Worm (Caenorhabditis elegans): ENCODE measurements around the gene tbp-1.

Gene tbp-1

ce11 chrIII:7373802-7374435 is 9.9 kb upstream of the tbp-1 start:
- TF ChIP-seq nhr-23 (tag; optimal IDR thresholded peaks at IDR 0.05), result no peak
- peak; percentile 32 for TF ChIP-seq ama-1 (optimal IDR thresholded peaks at IDR 0.05)
- no peak for TF ChIP-seq Y55F3AM.14 (GFP tag; optimal IDR thresholded peaks at IDR 0.05)
- TF ChIP-seq mab-5 (tag; optimal IDR thresholded peaks at IDR 0.05), result no peak

- peak; percentile 2 for TF ChIP-seq lin-13 (GFP tag; optimal IDR thresholded peaks at IDR 0.05)
- no peak for TF ChIP-seq nhr-237 (tag; optimal IDR thresholded peaks at IDR 0.05)
- TF ChIP-seq ama-1 (optimal IDR thresholded peaks at IDR 0.05), result peak; percentile 85
- TF ChIP-seq nhr-129 (tag; optimal IDR thresholded peaks at IDR 0.05), result peak; percentile 51
- TF ChIP-seq crh-2 (tag; optimal IDR thresholded peaks at IDR 0.05), result peak; percentile 23
- TF ChIP-seq lin-39 (tag; optimal IDR thresholded peaks at IDR 0.05), result no peak
- no peak for TF ChIP-seq sma-3 (GFP tag; optimal IDR thresholded peaks at IDR 0.05)
- no peak for TF ChIP-seq snpc-4 (tag; optimal IDR thresholded peaks at IDR 0.05)
- TF ChIP-seq mbf-1 (tag; optimal IDR thresholded peaks at IDR 0.05), result no peak
- no peak for TF ChIP-seq mab-5 (tag; optimal IDR thresholded peaks at IDR 0.05)
- TF ChIP-seq elt-1 (tag; optimal IDR thresholded peaks at IDR 0.05), result no peak
- no peak for TF ChIP-seq fos-1 (tag; optimal IDR thresholded peaks at IDR 0.05)
- peak in 1 of 2 experiments; percentile 31 for TF ChIP-seq lsy-2 (tag; optimal IDR thresholded peaks at IDR 0.05)
- no peak for TF ChIP-seq dmd-4 (tag; optimal IDR thresholded peaks at IDR 0.05)
- TF ChIP-seq C34F6.9 (tag; optimal IDR thresholded peaks at IDR 0.05), result peak; percentile 57
- TF ChIP-seq nhr-12 (tag; optimal IDR thresholded peaks at IDR 0.05), result no peak
- TF ChIP-seq elt-3 (tag; optimal IDR thresholded peaks at IDR 0.05), result no peak
- no peak for TF ChIP-seq nhr-6 (tag; optimal IDR thresholded peaks at IDR 0.05)
- TF ChIP-seq ceh-82 (tag; optimal IDR thresholded peaks at IDR 0.05), result no peak
- no peak for TF ChIP-seq nhr-10 (tag; optimal IDR thresholded peaks at IDR 0.05)
Observed at ce11 chrIII:7374681-7375271, 9.1 kb upstream of the tbp-1 start, which contains the start of gene mml-1. TSS of gene mml-1 (minus strand) at chrIII:7374731.

- no peak for TF ChIP-seq lin-13 (GFP tag; optimal IDR thresholded peaks at IDR 0.05)
- TF ChIP-seq elt-1 (tag; optimal IDR thresholded peaks at IDR 0.05), result no peak
- no peak for TF ChIP-seq blmp-1 (tag; optimal IDR thresholded peaks at IDR 0.05; ENCODE audit: insufficient read depth)
- no peak for TF ChIP-seq unc-39 (tag; optimal IDR thresholded peaks at IDR 0.05)
- TF ChIP-seq lin-39 (tag; optimal IDR thresholded peaks at IDR 0.05), result no peak
- TF ChIP-seq gmeb-1 (tag; optimal IDR thresholded peaks at IDR 0.05), result no peak
- peak; percentile 30 for TF ChIP-seq nhr-21 (tag; optimal IDR thresholded peaks at IDR 0.05)
- no peak for TF ChIP-seq F13H6.1 (tag; optimal IDR thresholded peaks at IDR 0.05)
- no peak for TF ChIP-seq nhr-6 (tag; optimal IDR thresholded peaks at IDR 0.05)
- TF ChIP-seq dmd-4 (tag; optimal IDR thresholded peaks at IDR 0.05), result no peak
- TF ChIP-seq nhr-129 (tag; optimal IDR thresholded peaks at IDR 0.05), result peak; percentile 39
- no peak for TF ChIP-seq peb-1 (tag; optimal IDR thresholded peaks at IDR 0.05)
- TF ChIP-seq crh-2 (tag; optimal IDR thresholded peaks at IDR 0.05), result peak; percentile 24
- no peak for TF ChIP-seq alr-1 (tag; optimal IDR thresholded peaks at IDR 0.05)
- TF ChIP-seq ztf-1 (GFP tag; conservative IDR thresholded peaks at IDR 0.05), result no peak
- no peak for TF ChIP-seq nhr-10 (tag; optimal IDR thresholded peaks at IDR 0.05)
- TF ChIP-seq lsy-2 (tag; optimal IDR thresholded peaks at IDR 0.05), result no peak
- no peak for TF ChIP-seq nhr-12 (tag; optimal IDR thresholded peaks at IDR 0.05)
- TF ChIP-seq ama-1 (optimal IDR thresholded peaks at IDR 0.05), result peak; percentile 7
- TF ChIP-seq zag-1 (tag; optimal IDR thresholded peaks at IDR 0.05), result no peak
- no peak for TF ChIP-seq mdl-1 (tag; optimal IDR thresholded peaks at IDR 0.05)
- TF ChIP-seq nhr-11 (tag; optimal IDR thresholded peaks at IDR 0.05), result no peak
- no peak for TF ChIP-seq ceh-82 (tag; optimal IDR thresholded peaks at IDR 0.05)
- TF ChIP-seq skn-1 (tag; optimal IDR thresholded peaks at IDR 0.05), result no peak
- TF ChIP-seq sma-3 (GFP tag; optimal IDR thresholded peaks at IDR 0.05), result peak; percentile 52
- TF ChIP-seq sma-9 (GFP tag; optimal IDR thresholded peaks at IDR 0.05), result peak; percentile 9
- no peak for TF ChIP-seq sma-9 (tag; optimal IDR thresholded peaks at IDR 0.05)
- TF ChIP-seq nhr-25 (tag; optimal IDR thresholded peaks at IDR 0.05), result no peak
- TF ChIP-seq C34F6.9 (tag; optimal IDR thresholded peaks at IDR 0.05), result no peak
- no peak for TF ChIP-seq sem-4 (tag; optimal IDR thresholded peaks at IDR 0.05)
- TF ChIP-seq fos-1 (tag; optimal IDR thresholded peaks at IDR 0.05), result peak; percentile 88
- no peak for TF ChIP-seq R02D3.7 (tag; optimal IDR thresholded peaks at IDR 0.05)
- TF ChIP-seq snpc-4 (tag; optimal IDR thresholded peaks at IDR 0.05), result no peak
Observed at ce11 chrIII:7375434-7375833, 8.4 kb upstream of the tbp-1 start.
